Fruit fly (Drosophila melanogaster) Kc167 (cell line): ENCODE data around the gene CG12009.

Source experiments
- Myc ChIP-seq: fragments of >200 bp; optimal IDR thresholded peaks from 2 replicates; lab custom pipeline; 2017; ENCODE audit warnings: missing external identifiers
- Sin3A ChIP-seq: fragments of >200 bp; optimal IDR thresholded peaks from 2 replicates; lab custom pipeline; 2018; ENCODE audit warnings: missing external identifiers
- h ChIP-seq: fragments of >200 bp; optimal IDR thresholded peaks from 3 replicates; lab custom pipeline; 2018; ENCODE audit warnings: missing external identifiers
- insv ChIP-seq: fragments of >200 bp; optimal IDR thresholded peaks from 3 replicates; lab custom pipeline; 2018; ENCODE audit warnings: missing external identifiers
- psq ChIP-seq: fragments of >200 bp; optimal IDR thresholded peaks from 2 replicates; lab custom pipeline; 2017; ENCODE audit warnings: missing external identifiers
- ttk ChIP-seq: sonication (Bioruptor generic); optimal IDR thresholded peaks from 2 replicates; lab custom pipeline; 2017; ENCODE audit warnings: missing external identifiers

The CG12009 gene

DNA sequence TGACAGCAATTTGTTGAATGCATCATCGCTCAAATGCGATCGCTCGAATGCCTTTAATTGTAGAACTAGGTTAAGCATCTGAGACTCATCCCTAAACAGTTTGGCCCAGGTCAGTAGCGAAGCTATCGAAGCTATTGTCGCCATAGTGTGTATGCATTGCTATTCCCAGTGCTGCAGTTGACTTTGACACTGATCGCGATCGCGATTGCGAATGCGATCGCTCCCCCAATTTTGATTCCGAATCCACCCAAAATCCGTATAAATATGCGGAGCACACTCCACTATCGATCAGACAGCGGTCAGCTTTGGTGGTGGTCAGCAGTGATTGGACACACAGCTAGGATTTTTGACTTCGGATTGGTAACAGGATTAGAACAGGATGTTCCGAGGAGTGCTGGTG is 38.5 kb downstream of the CG12009 start, which contains the start of gene CG14961:
Gene CG14961, plus strand, starts transcription at position 301 of the 400 bp plus-strand sequence.
- TF ChIP-seq Sin3A = no peak
- no peak for TF ChIP-seq psq (lab: Kevin White, UChicago)
- no peak for TF ChIP-seq Myc (lab: Kevin White, UChicago)
- TF ChIP-seq ttk (lab: Kevin White, UChicago) = no peak
- TF ChIP-seq insv (lab: Kevin White, UChicago) = no peak
- TF ChIP-seq h (lab: Kevin White, UChicago) = no peak

DNA sequence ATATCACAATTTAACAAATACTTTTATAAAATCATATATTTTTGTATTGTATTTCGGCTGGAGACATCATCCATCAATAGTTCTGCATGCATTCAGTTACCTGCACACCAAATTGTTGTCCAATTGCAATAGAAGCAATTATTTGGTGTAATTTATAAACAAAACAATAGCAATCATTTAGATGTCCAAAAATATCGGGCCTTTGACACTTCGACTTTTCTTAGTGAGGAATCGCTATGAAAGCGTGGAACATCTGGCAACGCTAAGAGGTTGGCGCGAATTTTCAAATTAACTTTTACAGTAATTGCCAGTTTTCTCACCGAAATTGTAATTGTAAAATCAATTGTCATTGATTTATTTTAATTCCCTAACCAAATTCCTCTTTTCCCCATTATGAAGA is 43.5 kb downstream of the CG12009 start, which contains the start of gene CG14969:
Gene CG14969, minus strand, starts transcription at position 195 of the 400 bp plus-strand sequence.
- TF ChIP-seq insv (lab: Kevin White, UChicago) (no peak), Sin3A (no peak), ttk (lab: Kevin White, UChicago) (no peak), Myc (lab: Kevin White, UChicago) (no peak), psq (lab: Kevin White, UChicago) (no peak), h (lab: Kevin White, UChicago) (no peak)

DNA sequence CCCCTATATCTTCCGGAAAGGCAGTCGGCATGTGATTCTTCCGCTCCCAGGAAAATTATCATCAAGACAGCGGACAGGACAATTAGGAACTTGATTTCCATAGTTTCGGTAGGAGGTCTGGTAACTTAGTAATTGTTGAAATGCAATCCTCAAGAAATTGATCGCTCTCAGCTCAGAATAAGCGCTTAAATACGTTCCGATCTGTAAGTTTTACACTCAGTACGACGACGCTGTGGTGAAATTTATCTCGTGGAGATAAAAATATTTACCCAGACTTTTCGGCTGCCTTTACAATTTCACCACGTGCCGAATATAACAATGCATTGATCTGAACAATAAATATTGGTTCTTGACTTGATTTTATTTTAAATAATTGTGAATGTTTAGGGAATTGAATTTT is 44.4 kb downstream of the CG12009 start, which contains the start of gene Drsl1:
Gene Drsl1, minus strand, starts transcription at position 101 of the 400 bp plus-strand sequence.
- TF ChIP-seq insv (lab: Kevin White, UChicago) (no peak), h (lab: Kevin White, UChicago) (no peak), Sin3A (no peak), psq (lab: Kevin White, UChicago) (no peak), Myc (lab: Kevin White, UChicago) (no peak), ttk (lab: Kevin White, UChicago) (no peak)

DNA sequence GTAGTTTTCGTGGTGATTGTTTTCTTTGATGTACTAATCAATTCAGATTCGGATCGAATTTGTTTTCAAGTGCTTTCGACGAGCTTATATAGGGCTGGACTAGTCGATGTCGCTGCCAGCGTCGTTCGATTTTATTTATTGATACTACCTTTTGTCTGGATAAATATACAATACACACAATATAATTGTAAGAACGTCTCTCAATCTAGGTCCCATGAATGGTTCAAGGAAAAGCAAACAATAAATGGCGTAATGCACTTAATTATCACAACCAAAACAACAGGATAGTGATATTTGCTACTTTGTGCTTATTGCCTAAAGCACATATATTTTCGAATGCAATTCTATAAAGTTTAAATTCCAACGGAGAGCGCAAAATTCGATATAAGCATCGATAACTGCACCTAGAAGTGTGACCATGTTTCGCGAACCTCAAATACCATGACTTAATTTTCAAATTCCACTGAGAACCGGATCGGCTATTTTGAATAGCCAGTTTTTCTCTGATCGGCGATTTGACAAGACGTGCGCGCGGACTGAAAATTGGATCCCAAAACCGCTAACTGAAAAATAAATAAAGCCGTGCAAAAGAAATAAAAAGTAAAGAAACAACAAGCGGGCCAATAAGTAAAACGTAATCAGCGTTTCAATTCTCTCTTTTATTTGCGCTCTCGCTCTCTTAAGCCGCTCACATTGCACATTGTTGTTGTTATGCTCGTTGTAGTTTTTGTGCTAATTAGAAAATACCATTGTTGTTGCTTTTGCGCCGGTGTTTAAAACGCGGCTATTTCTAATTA is 45.3 kb downstream of the CG12009 start, which contains the start of the genes Drsl6 and kst:
Gene Drsl6, minus strand, starts transcription at position 51 of the 797 bp plus-strand sequence.
Gene kst, plus strand, starts transcription at position 493 of the 797 bp plus-strand sequence.
- no peak for TF ChIP-seq Myc (lab: Kevin White, UChicago)
- TF ChIP-seq h (lab: Kevin White, UChicago) = no peak
- TF ChIP-seq insv (lab: Kevin White, UChicago) = no peak
- no peak for TF ChIP-seq psq (lab: Kevin White, UChicago)
- TF ChIP-seq Sin3A = no peak
- no peak for TF ChIP-seq ttk (lab: Kevin White, UChicago)

DNA sequence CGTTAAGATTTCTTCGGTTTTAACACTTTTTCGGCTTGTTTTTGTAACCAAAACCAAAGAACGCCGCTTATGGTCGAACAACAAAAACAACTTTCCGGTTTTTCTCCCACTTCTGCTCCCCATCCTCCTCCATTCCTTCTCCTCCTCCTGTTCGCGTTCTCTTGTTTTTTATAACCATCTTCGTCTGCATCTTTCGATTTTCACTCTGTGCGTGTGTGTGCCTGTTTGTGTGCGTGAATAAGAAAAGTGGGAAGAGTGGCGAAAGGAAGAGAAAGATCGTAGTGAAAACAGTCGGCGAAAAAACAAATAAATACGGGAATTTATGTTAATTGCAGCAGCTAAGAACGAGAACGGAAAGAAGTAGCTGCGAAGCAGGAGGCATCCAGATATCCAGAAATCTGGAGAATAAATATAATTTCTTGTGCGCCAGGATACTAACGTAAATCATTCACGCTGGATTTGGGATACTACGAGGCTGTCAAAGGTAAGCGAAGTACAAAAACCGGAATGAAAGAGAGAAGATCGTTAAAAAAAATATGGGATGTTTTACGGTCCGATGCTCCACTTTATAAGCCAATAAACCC is 46.2 kb downstream of the CG12009 start:
- TF ChIP-seq Sin3A = no peak
- no peak for TF ChIP-seq h (lab: Kevin White, UChicago)
- TF ChIP-seq ttk (lab: Kevin White, UChicago) = no peak
- no peak for TF ChIP-seq psq (lab: Kevin White, UChicago)
- TF ChIP-seq insv (lab: Kevin White, UChicago) = no peak
- no peak for TF ChIP-seq Myc (lab: Kevin White, UChicago)

DNA sequence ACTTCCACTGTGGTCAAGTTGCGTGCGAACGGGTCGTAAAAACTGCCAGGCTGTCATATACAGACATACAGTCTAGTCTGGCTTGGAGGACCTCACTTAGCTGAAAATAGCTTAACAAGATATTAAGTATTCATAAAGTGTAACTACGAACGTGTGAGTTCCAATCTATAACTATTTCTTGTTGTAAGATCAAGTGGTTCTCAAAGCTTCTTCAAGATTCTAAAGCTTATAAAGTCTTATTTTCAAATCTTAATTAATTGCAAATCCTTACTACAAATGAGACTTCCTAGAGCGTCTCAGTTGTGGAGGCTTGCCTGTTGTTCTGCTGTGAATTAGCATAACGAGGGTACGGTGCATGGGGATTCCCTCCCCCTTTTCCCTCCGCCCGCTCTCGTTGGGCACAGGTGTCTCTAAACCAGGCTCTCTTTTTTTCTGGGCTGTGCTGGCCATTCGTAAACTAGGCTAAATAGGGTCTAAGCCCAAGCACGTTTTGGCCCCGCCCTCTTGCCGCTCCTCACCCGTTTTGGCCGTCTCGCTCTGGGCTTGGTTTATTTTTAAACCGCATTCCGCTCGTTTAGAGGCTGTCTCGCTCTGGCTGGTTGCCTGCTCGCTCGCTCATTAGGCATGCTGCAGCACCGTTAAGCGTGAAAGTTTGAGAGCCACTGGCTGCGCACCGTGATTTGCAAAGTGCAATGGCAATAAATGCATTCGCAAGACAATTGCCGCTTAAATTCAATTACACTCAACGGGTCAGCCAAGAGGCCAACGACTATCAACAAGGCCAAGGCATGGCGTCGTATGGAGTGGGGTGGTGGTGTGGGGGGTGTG is 47.0 kb downstream of the CG12009 start:
- no peak for TF ChIP-seq Sin3A
- TF ChIP-seq ttk (lab: Kevin White, UChicago) = no peak
- no peak for TF ChIP-seq insv (lab: Kevin White, UChicago)
- no peak for TF ChIP-seq h (lab: Kevin White, UChicago)

DNA sequence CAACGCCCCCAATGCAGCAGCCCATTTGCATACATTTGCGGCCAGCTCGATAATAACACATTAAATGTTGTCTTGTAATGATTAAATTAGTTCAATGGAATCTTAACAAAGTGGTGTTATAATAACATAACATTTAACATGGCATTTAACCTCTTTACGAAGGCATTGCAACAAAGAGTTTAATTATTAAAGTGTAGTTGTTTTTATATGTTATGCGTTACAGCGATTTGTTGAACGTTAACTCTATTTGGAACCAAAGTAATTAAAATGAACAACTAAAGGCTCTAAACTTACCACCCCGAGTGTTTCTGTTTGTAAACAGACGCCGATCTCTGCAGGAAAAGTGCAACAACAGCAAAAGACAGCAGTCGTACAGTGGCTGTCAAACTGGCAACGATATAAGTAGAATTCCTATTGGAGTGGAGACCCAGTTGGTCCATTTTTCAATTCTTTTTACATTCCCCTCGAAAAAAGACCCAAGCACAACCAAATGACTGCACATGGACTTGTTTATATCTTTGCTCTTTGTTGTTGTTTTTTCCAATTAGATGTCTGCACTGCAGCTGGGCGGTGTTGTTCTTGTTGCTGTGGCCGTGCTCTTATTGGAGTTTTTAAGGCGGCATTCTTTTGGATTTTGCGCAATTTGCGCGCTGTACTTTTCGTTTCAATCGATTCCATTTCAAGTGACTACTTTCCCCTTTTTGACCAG is 47.8 kb downstream of the CG12009 start:
- TF ChIP-seq Sin3A (no peak), ttk (lab: Kevin White, UChicago) (no peak), Myc (lab: Kevin White, UChicago) (no peak), insv (lab: Kevin White, UChicago) (no peak), psq (lab: Kevin White, UChicago) (no peak), h (lab: Kevin White, UChicago) (no peak)

DNA sequence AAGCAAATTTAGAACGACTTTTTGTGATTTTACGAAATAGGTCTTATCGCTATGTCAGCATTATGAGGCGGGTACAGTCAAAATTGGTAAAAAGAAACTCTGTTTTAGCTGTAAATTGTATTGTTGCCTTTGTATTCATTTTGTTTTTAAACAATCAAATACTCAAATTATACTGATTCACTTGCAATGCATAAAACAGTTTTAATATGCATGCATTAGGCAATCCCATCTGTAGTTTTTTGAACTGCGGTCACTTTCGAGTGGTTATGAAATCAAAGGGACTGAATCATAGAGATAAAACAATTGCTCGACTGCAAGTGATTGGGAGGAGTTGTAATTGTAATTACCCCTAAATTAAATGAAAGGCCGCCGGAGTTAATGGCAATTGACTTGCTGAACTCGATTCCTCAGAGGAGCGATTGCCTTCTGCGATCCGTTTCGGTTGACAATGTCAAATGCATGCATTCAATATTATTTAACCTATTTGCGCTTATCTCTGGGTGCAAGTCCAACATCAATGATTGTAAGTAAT is 48.5 kb downstream of the CG12009 start:
- TF ChIP-seq Sin3A (no peak), psq (lab: Kevin White, UChicago) (no peak)

DNA sequence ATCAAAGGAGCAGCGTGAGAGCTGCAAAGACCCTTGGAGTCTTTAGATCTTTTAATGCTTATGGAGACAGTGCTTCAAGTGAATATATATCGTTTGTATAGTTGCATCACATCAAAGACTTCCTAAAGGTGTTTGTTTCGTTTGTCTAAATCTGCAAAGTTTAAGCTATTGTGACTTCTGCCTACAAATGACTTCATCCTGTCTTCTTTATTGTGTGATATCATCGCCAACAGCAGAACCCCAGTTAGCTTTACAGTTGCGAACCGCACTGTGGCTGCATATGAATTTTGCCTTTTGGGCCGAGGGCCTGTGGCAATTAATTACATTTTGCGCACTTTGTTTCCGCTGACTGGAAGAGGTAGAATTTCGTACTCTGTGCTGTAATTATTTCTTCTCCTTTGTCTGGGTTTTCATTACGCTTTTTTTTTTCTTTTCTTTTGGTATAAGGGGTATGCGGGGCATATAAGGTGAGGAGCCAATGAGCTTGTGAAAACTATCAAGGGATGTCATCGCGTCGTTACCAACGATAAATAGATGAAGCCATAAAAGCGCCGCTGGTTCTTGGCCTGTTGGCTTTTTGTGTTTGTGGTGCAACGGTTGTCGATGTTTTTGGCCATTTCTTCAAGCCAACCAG is 51.2 kb downstream of the CG12009 start:
- TF ChIP-seq Sin3A (no peak), psq (lab: Kevin White, UChicago) (no peak), insv (lab: Kevin White, UChicago) (no peak), h (lab: Kevin White, UChicago) (no peak), Myc (lab: Kevin White, UChicago) (no peak), ttk (lab: Kevin White, UChicago) (no peak)

DNA sequence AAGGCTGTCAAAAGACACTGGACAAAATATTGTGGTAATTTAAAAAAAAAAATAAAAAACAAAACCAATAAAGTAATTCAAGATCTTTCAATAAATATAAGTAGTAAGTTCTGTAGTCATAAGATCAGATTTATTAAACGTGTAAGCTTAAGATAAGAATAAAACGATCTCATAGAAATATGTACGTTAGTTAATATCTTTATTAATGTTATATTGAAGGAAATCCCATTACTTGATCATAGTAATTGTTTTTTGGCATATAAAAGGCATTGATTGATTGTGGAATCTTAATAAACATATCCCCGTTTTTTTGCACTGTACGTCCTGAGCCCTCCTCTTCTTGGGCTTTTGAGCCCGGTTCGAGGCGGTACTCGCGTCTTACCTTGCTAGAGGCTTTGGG is 52.0 kb downstream of the CG12009 start:
- TF ChIP-seq insv (lab: Kevin White, UChicago) (no peak), h (lab: Kevin White, UChicago) (no peak), Myc (lab: Kevin White, UChicago) (no peak), ttk (lab: Kevin White, UChicago) (no peak), psq (lab: Kevin White, UChicago) (no peak), Sin3A (no peak)
